Fruit fly (Drosophila melanogaster) whole organism, embryonic: ENCODE measurements around the gene RpS15Aa.

Experiments used
- Antp ChIP-seq: fragments of 200-800 bp; sonication (Bioruptor generic); optimal IDR thresholded peaks from 3 replicates; lab custom pipeline; 2016; ENCODE audit warnings: missing biosample characterization, missing genetic modification characterization
- CG11085 ChIP-seq: fragments of 200-800 bp; sonication (Bioruptor generic); IDR thresholded peaks from 2 replicates; pipeline ENCODE4 v1.3.6; 2022; ENCODE audit warnings: missing biosample characterization, missing genetic modification characterization
- CG11560 ChIP-seq: fragments of 200-800 bp; sonication (Bioruptor generic); IDR thresholded peaks from 3 replicates; pipeline ENCODE4 v1.3.6; 2022; ENCODE audit warnings: missing biosample characterization, missing genetic modification characterization
- CG11696 ChIP-seq: fragments of 200-800 bp; sonication (Bioruptor generic); IDR thresholded peaks from 2 replicates; pipeline ENCODE4 v1.3.6; 2022; ENCODE audit warnings: missing biosample characterization, missing genetic modification characterization
- CG14441 ChIP-seq: fragments of 200-800 bp; sonication (Bioruptor generic); IDR thresholded peaks from 2 replicates; pipeline ENCODE4 v1.3.6; 2022; ENCODE audit warnings: missing biosample characterization, missing genetic modification characterization
- CG14710 ChIP-seq: fragments of 200-800 bp; sonication (Bioruptor generic); optimal IDR thresholded peaks from 3 replicates; lab custom pipeline; 2019; ENCODE audit warnings: missing biosample characterization, mild to moderate bottlenecking, missing genetic modification characterization, moderate library complexity
- CG15011 ChIP-seq: fragments of 200-800 bp; sonication (Bioruptor generic); optimal IDR thresholded peaks from 3 replicates; lab custom pipeline; 2018; ENCODE audit warnings: missing biosample characterization, mild to moderate bottlenecking, missing genetic modification characterization
- CG16863 ChIP-seq: fragments of 200-800 bp; sonication (Bioruptor generic); optimal IDR thresholded peaks from 3 replicates; lab custom pipeline; 2016; ENCODE audit warnings: missing biosample characterization, missing genetic modification characterization
- CG17186 ChIP-seq: fragments of 200-800 bp; sonication (Bioruptor generic); optimal IDR thresholded peaks from 3 replicates; lab custom pipeline; 2017; ENCODE audit warnings: missing biosample characterization, missing genetic modification reagents, missing genetic modification characterization
- CG18011 ChIP-seq: fragments of 200-800 bp; sonication (Bioruptor generic); optimal IDR thresholded peaks from 2 replicates; lab custom pipeline; 2017; ENCODE audit warnings: missing biosample characterization, missing genetic modification characterization, mild to moderate bottlenecking, moderate library complexity, missing genotype
- CG30403 ChIP-seq: fragments of 200-800 bp; sonication (Bioruptor generic); optimal IDR thresholded peaks from 3 replicates; lab custom pipeline; 2016; ENCODE audit warnings: missing biosample characterization, missing genetic modification characterization
- CG31388 ChIP-seq: fragments of 200-800 bp; sonication (Bioruptor generic); optimal IDR thresholded peaks from 2 replicates; lab custom pipeline; 2016; ENCODE audit warnings: missing biosample characterization, missing genetic modification characterization
- CG32532 ChIP-seq: fragments of 200-800 bp; sonication (Bioruptor generic); IDR thresholded peaks from 2 replicates; pipeline ENCODE4 v1.3.6; 2022; ENCODE audit warnings: missing biosample characterization, missing genetic modification characterization
- CG3847 ChIP-seq: fragments of 200-800 bp; sonication (Bioruptor generic); IDR thresholded peaks from 2 replicates; pipeline ENCODE4 v1.3.6; 2022; ENCODE audit warnings: missing biosample characterization, missing genetic modification characterization
- CG4424 ChIP-seq: fragments of 200-800 bp; sonication (Bioruptor generic); optimal IDR thresholded peaks from 3 replicates; lab custom pipeline; 2016; ENCODE audit warnings: missing biosample characterization, missing genetic modification characterization
- CG6272 ChIP-seq: fragments of 200-800 bp; sonication (Bioruptor generic); IDR thresholded peaks from 2 replicates; pipeline ENCODE4 v1.3.6; 2022; ENCODE audit warnings: missing biosample characterization, missing genetic modification characterization
- CG8765 ChIP-seq: fragments of 200-800 bp; sonication (Bioruptor generic); IDR thresholded peaks from 2 replicates; pipeline ENCODE4 v1.3.6; 2022; ENCODE audit warnings: missing biosample characterization, missing genetic modification characterization
- CG9215 ChIP-seq: fragments of 200-800 bp; sonication (Bioruptor generic); IDR thresholded peaks from 2 replicates; pipeline ENCODE4 v1.3.6; 2022; ENCODE audit warnings: missing biosample characterization, missing genetic modification characterization
- CG9609 ChIP-seq: fragments of 200-800 bp; sonication (Bioruptor generic); optimal IDR thresholded peaks from 3 replicates; lab custom pipeline; 2016; ENCODE audit warnings: missing biosample characterization, missing genetic modification characterization
- Dbx ChIP-seq: fragments of 200-800 bp; sonication (Bioruptor generic); IDR thresholded peaks from 3 replicates; pipeline ENCODE4 v1.3.6; 2022; ENCODE audit warnings: missing biosample characterization, missing genetic modification characterization
- Dll ChIP-seq: fragments of 200-800 bp; sonication (Bioruptor generic); IDR thresholded peaks from 4 replicates; pipeline ENCODE4 v1.3.6; 2022; ENCODE audit warnings: missing biosample characterization, missing genetic modification characterization; ENCODE audit not compliant: partially characterized antibody
- Doc3 ChIP-seq: fragments of 200-800 bp; sonication (Bioruptor generic); IDR thresholded peaks from 3 replicates; pipeline ENCODE4 v1.3.6; 2022; ENCODE audit warnings: missing biosample characterization, missing genetic modification characterization; ENCODE audit not compliant: partially characterized antibody
- Fer1 ChIP-seq: fragments of 200-800 bp; sonication (Bioruptor generic); optimal IDR thresholded peaks from 2 replicates; lab custom pipeline; 2017; ENCODE audit warnings: missing biosample characterization, mild to moderate bottlenecking, missing genetic modification characterization
- GATAe ChIP-seq: fragments of 200-800 bp; sonication (Bioruptor generic); conservative IDR thresholded peaks from 2 replicates; pipeline ENCODE4 v1.3.6; 2022; ENCODE audit warnings: missing biosample characterization, missing genetic modification characterization
- HHEX ChIP-seq: fragments of 200-800 bp; sonication (Bioruptor generic); optimal IDR thresholded peaks from 3 replicates; lab custom pipeline; 2017; ENCODE audit warnings: missing biosample characterization, mild to moderate bottlenecking, missing genetic modification characterization, missing genetic modification reagents
- HLH54F ChIP-seq: fragments of 200-800 bp; sonication (Bioruptor generic); optimal IDR thresholded peaks from 3 replicates; lab custom pipeline; 2016; ENCODE audit warnings: missing biosample characterization, missing genetic modification characterization
- HLHmδ ChIP-seq: fragments of 200-800 bp; sonication (Bioruptor generic); optimal IDR thresholded peaks from 2 replicates; lab custom pipeline; 2018; ENCODE audit warnings: missing biosample characterization, mild to moderate bottlenecking, missing genetic modification characterization, moderate library complexity
- HmgZ ChIP-seq: fragments of 200-800 bp; sonication (Bioruptor generic); optimal IDR thresholded peaks from 2 replicates; lab custom pipeline; 2018; ENCODE audit warnings: missing biosample characterization, mild to moderate bottlenecking, missing genetic modification characterization
- Hsf ChIP-seq: fragments of 200-800 bp; sonication (Bioruptor generic); optimal IDR thresholded peaks from 3 replicates; lab custom pipeline; 2016; ENCODE audit warnings: missing biosample characterization, missing genetic modification characterization
- Lim3 ChIP-seq: fragments of 200-800 bp; sonication (Bioruptor generic); IDR thresholded peaks from 2 replicates; pipeline ENCODE4 v1.3.6; 2022; ENCODE audit warnings: missing biosample characterization, missing genetic modification characterization
- MBD-R2 ChIP-seq: fragments of 200-800 bp; sonication (Bioruptor generic); IDR thresholded peaks from 2 replicates; pipeline ENCODE4 v1.3.6; 2022; ENCODE audit warnings: missing biosample characterization, missing genetic modification characterization
- Meics ChIP-seq: fragments of 200-800 bp; sonication (Bioruptor generic); optimal IDR thresholded peaks from 2 replicates; lab custom pipeline; 2017; ENCODE audit warnings: missing biosample characterization, mild to moderate bottlenecking, missing genetic modification characterization
- NC2β ChIP-seq: fragments of 200-800 bp; sonication (Bioruptor generic); optimal IDR thresholded peaks from 2 replicates; lab custom pipeline; 2016; ENCODE audit warnings: missing biosample characterization, missing genetic modification characterization
- Opbp ChIP-seq: fragments of 200-800 bp; sonication (Bioruptor generic); IDR thresholded peaks from 3 replicates; pipeline ENCODE4 v1.3.6; 2022; ENCODE audit warnings: missing biosample characterization, missing genetic modification characterization; ENCODE audit not compliant: partially characterized antibody
- Ptx1 ChIP-seq: fragments of 200-800 bp; sonication (Bioruptor generic); IDR thresholded peaks from 2 replicates; pipeline ENCODE4 v1.3.6; 2022; ENCODE audit warnings: missing biosample characterization, missing genetic modification characterization
- Rfx ChIP-seq: fragments of 200-800 bp; sonication (Bioruptor generic); IDR thresholded peaks from 2 replicates; pipeline ENCODE4 v1.3.6; 2022; ENCODE audit warnings: missing biosample characterization, missing genetic modification characterization
- al ChIP-seq: fragments of 200-800 bp; sonication (Bioruptor generic); IDR thresholded peaks from 2 replicates; pipeline ENCODE4 v1.3.6; 2022; ENCODE audit warnings: missing biosample characterization, missing genetic modification characterization
- ato ChIP-seq: fragments of 200-800 bp; sonication (Bioruptor generic); IDR thresholded peaks from 2 replicates; pipeline ENCODE4 v1.3.6; 2022; ENCODE audit warnings: missing biosample characterization, missing genetic modification characterization; ENCODE audit not compliant: partially characterized antibody
- bbx ChIP-seq: fragments of 200-800 bp; sonication (Bioruptor generic); IDR thresholded peaks from 2 replicates; pipeline ENCODE4 v1.3.6; 2022; ENCODE audit warnings: missing biosample characterization, missing genetic modification characterization; ENCODE audit not compliant: partially characterized antibody
- gem ChIP-seq: fragments of 200-800 bp; sonication (Bioruptor generic); optimal IDR thresholded peaks from 2 replicates; lab custom pipeline; 2019; ENCODE audit warnings: missing biosample characterization, mild to moderate bottlenecking, missing genetic modification characterization, moderate library complexity
- gt ChIP-seq: fragments of 200-800 bp; sonication (Bioruptor generic); IDR thresholded peaks from 2 replicates; pipeline ENCODE4 v1.3.6; 2022; ENCODE audit warnings: missing biosample characterization, missing genetic modification characterization
- hbn ChIP-seq: fragments of 200-800 bp; sonication (Bioruptor generic); IDR thresholded peaks from 2 replicates; pipeline ENCODE4 v1.3.6; 2022; ENCODE audit warnings: missing biosample characterization, missing genetic modification characterization; ENCODE audit not compliant: partially characterized antibody
- knrl ChIP-seq: fragments of 200-800 bp; sonication (Bioruptor generic); IDR thresholded peaks from 3 replicates; pipeline ENCODE4 v1.3.6; 2022; ENCODE audit warnings: missing biosample characterization, missing genetic modification characterization; ENCODE audit not compliant: partially characterized antibody
- lilli ChIP-seq: fragments of 200-800 bp; sonication (Bioruptor generic); optimal IDR thresholded peaks from 3 replicates; lab custom pipeline; 2016; ENCODE audit warnings: missing biosample characterization, missing genetic modification characterization
- mld ChIP-seq: fragments of 200-800 bp; sonication (Bioruptor generic); IDR thresholded peaks from 3 replicates; pipeline ENCODE4 v1.3.6; 2022; ENCODE audit warnings: missing biosample characterization, missing genetic modification characterization; ENCODE audit not compliant: partially characterized antibody
- onecut ChIP-seq: fragments of 200-800 bp; sonication (Bioruptor generic); IDR thresholded peaks from 2 replicates; pipeline ENCODE4 v1.3.6; 2022; ENCODE audit warnings: missing biosample characterization, missing genetic modification characterization
- pzg ChIP-seq: fragments of 200-800 bp; sonication (Bioruptor generic); optimal IDR thresholded peaks from 3 replicates; lab custom pipeline; 2018; ENCODE audit warnings: missing biosample characterization, mild to moderate bottlenecking, missing genetic modification characterization, moderate library complexity
- ranshi ChIP-seq: fragments of 200-800 bp; sonication (Bioruptor generic); IDR thresholded peaks from 2 replicates; pipeline ENCODE4 v1.3.6; 2022; ENCODE audit warnings: missing biosample characterization, missing genetic modification characterization
- tll ChIP-seq, 2 experiments: fragments of 200-800 bp in 1 of 2; fragments of >200 bp in 1 of 2; sonication (Bioruptor generic) in 1 of 2; optimal IDR thresholded peaks; 2 replicates each; lab custom pipeline; 2017 to 2019; ENCODE audit warnings: missing biosample characterization in 2 of 2, missing genetic modification characterization in 2 of 2, mild to moderate bottlenecking in 1 of 2, moderate library complexity in 1 of 2

The RpS15Aa gene

dm6 chrX:13329572-13330046 lies 7.9 kb downstream of the RpS15Aa start, which contains the start of gene Prx2 (continued):
- TF ChIP-seq al (GFP tag; lab: Robert Waterston, UW) (0 out of 2 replicates have a peak, but pooled peaks have one; percentile 6), CG18011 (no peak), Antp (GFP tag; lab: Kevin White, UChicago) (no peak), CG6272 (GFP tag; lab: Robert Waterston, UW) (peak; percentile 15; the same call in 1 of the 2 replicates), Lim3 (GFP tag; lab: Robert Waterston, UW) (no peak), pzg (peak; percentile 85), lilli (GFP tag; lab: Kevin White, UChicago) (peak; percentile 7), CG15011 (GFP tag; lab: Kevin White, UChicago) (no peak), NC2β (GFP tag; lab: Kevin White, UChicago) (no peak), CG9609 (GFP tag; lab: Kevin White, UChicago) (no peak), CG3847 (GFP tag; lab: Robert Waterston, UW) (peak; percentile 48), Hsf (GFP tag; lab: Kevin White, UChicago) (peak; percentile 15), HLHmδ (GFP tag; lab: Kevin White, UChicago) (no peak), Dbx (GFP tag; lab: Robert Waterston, UW) (peak; percentile 74), CG14441 (GFP tag; lab: Robert Waterston, UW) (0 out of 2 replicates have a peak, but pooled peaks have one; percentile 15), CG32532 (GFP tag; lab: Robert Waterston, UW) (peak; percentile 46), Rfx (GFP tag; lab: Robert Waterston, UW) (peak; percentile 68), Opbp (GFP tag; lab: Robert Waterston, UW) (peak; percentile 71; the same call in 2 of the 3 replicates), CG4424 (GFP tag; lab: Kevin White, UChicago) (peak; percentile 5), CG11696 (GFP tag; lab: Robert Waterston, UW) (no peak), HLH54F (GFP tag; lab: Kevin White, UChicago) (peak; percentile 6), knrl (GFP tag; lab: Robert Waterston, UW) (peak; percentile 77), ranshi (GFP tag; lab: Robert Waterston, UW) (0 out of 2 replicates have a peak, but pooled peaks have one; percentile 20), CG16863 (GFP tag; lab: Kevin White, UChicago) (no peak), Dll (peak; percentile 75), Doc3 (GFP tag; lab: Robert Waterston, UW) (peak; percentile 53; the same call in 1 of the 3 replicates), mld (GFP tag; lab: Robert Waterston, UW) (peak; percentile 64; the same call in 2 of the 3 replicates), CG30403 (GFP tag; lab: Kevin White, UChicago) (peak; percentile 16), CG31388 (no peak), onecut (0 out of 2 replicates have a peak, but pooled peaks have one; percentile 20), CG8765 (GFP tag; lab: Robert Waterston, UW) (no peak), Fer1 (GFP tag; lab: Kevin White, UChicago) (peak; percentile 8), MBD-R2 (GFP tag; lab: Robert Waterston, UW) (peak; percentile 53), tll (GFP tag; optimal IDR thresholded peaks at IDR 0.05; lab: Kevin White, UChicago) (no peak), gt (GFP tag; lab: Robert Waterston, UW) (no peak), CG9215 (0 out of 2 replicates have a peak, but pooled peaks have one; percentile 7), hbn (GFP tag; lab: Robert Waterston, UW) (peak; percentile 74; the same call in 1 of the 2 replicates), CG14710 (tag; lab: Kevin White, UChicago) (peak; percentile 20), ato (GFP tag; lab: Robert Waterston, UW) (peak; percentile 47; the same call in 1 of the 2 replicates), Ptx1 (peak; percentile 57), CG11085 (0 out of 2 replicates have a peak, but pooled peaks have one; percentile 28), GATAe (GFP tag; lab: Robert Waterston, UW) (no peak), HmgZ (tag; lab: Kevin White, UChicago) (peak; percentile 54), gem (peak; percentile 17), Meics (GFP tag; lab: Kevin White, UChicago) (peak; percentile 55), CG17186 (GFP tag; lab: Kevin White, UChicago) (peak; percentile 11), bbx (GFP tag; lab: Robert Waterston, UW) (peak; percentile 76), HHEX (GFP tag; lab: Kevin White, UChicago) (peak; percentile 11), CG11560 (peak; percentile 36; the same call in 1 of the 3 replicates)
